Worm (Caenorhabditis elegans) whole organism, early embryonic: ENCODE data around the gene F40A3.7.

ENCODE experiments used
- B0310.2 ChIP-seq: sonication (generic microtip); optimal IDR thresholded peaks from 2 replicates; lab custom pipeline; 2016; ENCODE audit warnings: mild to moderate bottlenecking, missing genetic modification characterization, missing compliant biosample characterization
- F13C5.2 ChIP-seq: sonication (generic microtip); optimal IDR thresholded peaks from 2 replicates; lab custom pipeline; 2017; ENCODE audit warnings: mild to moderate bottlenecking, missing genetic modification characterization, inconsistent platforms, missing compliant biosample characterization
- aly-1 ChIP-seq: sonication (generic microtip); optimal IDR thresholded peaks from 2 replicates; lab custom pipeline; 2016; ENCODE audit warnings: missing genetic modification characterization, missing compliant biosample characterization
- ama-1 ChIP-seq: fragments of 150-350 bp; optimal IDR thresholded peaks from 2 replicates; lab custom pipeline; 2014
- ceh-36 ChIP-seq: sonication (generic microtip); optimal IDR thresholded peaks from 2 replicates; lab custom pipeline; 2016; ENCODE audit warnings: missing genetic modification characterization, inconsistent platforms, missing compliant biosample characterization
- flt-1 ChIP-seq: fragments of 200-800 bp; sonication (Bioruptor generic); IDR thresholded peaks from 2 replicates; pipeline ENCODE4 v1.3.6; 2022; ENCODE audit warnings: missing genetic modification characterization, missing compliant biosample characterization
- hmbx-1 ChIP-seq: sonication (generic microtip); optimal IDR thresholded peaks from 2 replicates; lab custom pipeline; 2016; ENCODE audit warnings: mild to moderate bottlenecking, missing genetic modification characterization, missing compliant biosample characterization
- hnd-1 ChIP-seq: sonication (generic microtip); optimal IDR thresholded peaks from 2 replicates; lab custom pipeline; 2016; ENCODE audit warnings: missing genetic modification characterization, missing compliant biosample characterization
- scrt-1 ChIP-seq: fragments of 200-800 bp; sonication (Bioruptor generic); IDR thresholded peaks from 2 replicates; pipeline ENCODE4 v1.3.6; 2022; ENCODE audit warnings: missing genetic modification characterization, missing compliant biosample characterization
- sea-1 ChIP-seq: fragments of 200-800 bp; sonication (Bioruptor generic); conservative IDR thresholded peaks from 2 replicates; pipeline ENCODE4 v1.3.6; 2022; ENCODE audit warnings: missing genetic modification characterization, missing compliant biosample characterization
- tbx-11 ChIP-seq: fragments of 200-800 bp; sonication (Bioruptor generic); IDR thresholded peaks from 2 replicates; pipeline ENCODE4 v1.3.6; 2022; ENCODE audit warnings: missing genetic modification characterization, missing compliant biosample characterization
- tbx-37 ChIP-seq: fragments of 200-800 bp; sonication (Bioruptor generic); conservative IDR thresholded peaks from 2 replicates; pipeline ENCODE4 v1.3.6; 2022; ENCODE audit warnings: missing genetic modification reagents, missing genetic modification characterization, missing compliant biosample characterization

ce11 chrV:7872945-7873344 is 26.7 kb downstream of the F40A3.7 start:
- TF ChIP-seq ceh-36 (tag; lab: Kevin White, UChicago) (no peak), tbx-11 (GFP tag; lab: Robert Waterston, UW) (no peak), F13C5.2 (tag; lab: Kevin White, UChicago) (no peak), tbx-37 (GFP tag; lab: Robert Waterston, UW) (no peak), ama-1 (lab: Kevin White, UChicago) (no peak), aly-1 (tag; lab: Kevin White, UChicago) (no peak), B0310.2 (tag; lab: Kevin White, UChicago) (no peak), scrt-1 (GFP tag; lab: Robert Waterston, UW) (no peak), hmbx-1 (no peak), sea-1 (GFP tag; lab: Robert Waterston, UW) (no peak), flt-1 (no peak), hnd-1 (tag; lab: Kevin White, UChicago) (no peak)
